Worm (Caenorhabditis elegans) whole organism, young adult: Measurements from ENCODE around the gene mre-11.
A peak's percentile ranks its signal among the peaks of the same experiment; 100 is the strongest.

Source experiments
- C17E4.6 ChIP-seq: fragments of 200-800 bp; sonication (Bioruptor generic); IDR thresholded peaks from 2 replicates; pipeline ENCODE4 v1.3.6; 2022; ENCODE audit warnings: missing genetic modification reagents, missing genetic modification characterization, missing compliant biosample characterization
- F37B4.10 ChIP-seq: fragments of 200-800 bp; sonication (Bioruptor generic); IDR thresholded peaks from 2 replicates; pipeline ENCODE4 v1.3.6; 2022; ENCODE audit warnings: missing genetic modification characterization, missing compliant biosample characterization
- F52B5.7 ChIP-seq: sonication (generic microtip); optimal IDR thresholded peaks from 2 replicates; lab custom pipeline; 2016; ENCODE audit warnings: mild to moderate bottlenecking, missing genetic modification characterization, missing compliant biosample characterization
- K11D2.4 ChIP-seq: fragments of 200-800 bp; sonication (Bioruptor generic); IDR thresholded peaks from 2 replicates; pipeline ENCODE4 v1.3.6; 2022; ENCODE audit warnings: missing genetic modification reagents, missing genetic modification characterization, missing compliant biosample characterization
- K12H6.12 ChIP-seq: fragments of 200-800 bp; sonication (Bioruptor generic); optimal IDR thresholded peaks from 2 replicates; lab custom pipeline; 2018; ENCODE audit warnings: mild to moderate bottlenecking, missing genetic modification characterization, missing compliant biosample characterization
- Y53F4B.3 ChIP-seq: fragments of 200-800 bp; sonication (Bioruptor generic); IDR thresholded peaks from 2 replicates; pipeline ENCODE4 v1.3.6; 2022; ENCODE audit warnings: missing genetic modification reagents, missing genetic modification characterization, missing compliant biosample characterization
- Y53G8AR.9 ChIP-seq: fragments of 200-800 bp; sonication (Bioruptor generic); conservative IDR thresholded peaks from 2 replicates; pipeline ENCODE4 v1.3.6; 2022; ENCODE audit warnings: missing genetic modification reagents, missing genetic modification characterization, missing compliant biosample characterization
- Y95B8A.8 ChIP-seq: fragments of 200-800 bp; sonication (Bioruptor generic); IDR thresholded peaks from 2 replicates; pipeline ENCODE4 v1.3.6; 2022; ENCODE audit warnings: missing genetic modification reagents, missing genetic modification characterization, missing compliant biosample characterization
- aptf-3 ChIP-seq: fragments of 200-800 bp; sonication (Bioruptor generic); IDR thresholded peaks from 2 replicates; pipeline ENCODE4 v1.3.6; 2022; ENCODE audit warnings: missing genetic modification characterization, missing compliant biosample characterization
- attf-5 ChIP-seq: fragments of 200-800 bp; sonication (Bioruptor generic); optimal IDR thresholded peaks from 2 replicates; lab custom pipeline; 2018; ENCODE audit warnings: mild to moderate bottlenecking, missing genetic modification characterization, missing compliant biosample characterization
- cebp-1 ChIP-seq, 2 experiments: fragments of 200-800 bp in 1 of 2; sonication (Bioruptor generic) in 1 of 2; sonication (generic microtip) in 1 of 2; IDR thresholded peaks in 1 of 2; optimal IDR thresholded peaks in 1 of 2; 2 replicates each; pipeline versions ENCODE4 v1.3.6 to Lab custom; 2017 to 2022; ENCODE audit warnings: missing compliant biosample characterization in 2 of 2, missing genetic modification characterization in 2 of 2, mild to moderate bottlenecking in 1 of 2, missing genetic modification reagents in 1 of 2, moderate library complexity in 1 of 2
- ceh-58 ChIP-seq: fragments of 200-800 bp; sonication (Bioruptor generic); IDR thresholded peaks from 2 replicates; pipeline ENCODE4 v1.3.6; 2022; ENCODE audit warnings: missing genetic modification characterization, missing compliant biosample characterization
- ceh-79 ChIP-seq: sonication (generic microtip); optimal IDR thresholded peaks from 2 replicates; lab custom pipeline; 2017; ENCODE audit warnings: mild to moderate bottlenecking, missing genetic modification characterization, missing compliant biosample characterization
- egl-44 ChIP-seq: fragments of 200-800 bp; sonication (Bioruptor generic); IDR thresholded peaks from 2 replicates; pipeline ENCODE4 v1.3.6; 2022; ENCODE audit warnings: missing genetic modification reagents, missing genetic modification characterization, missing compliant biosample characterization
- ets-4 ChIP-seq: fragments of 200-800 bp; sonication (Bioruptor generic); optimal IDR thresholded peaks from 2 replicates; lab custom pipeline; 2018; ENCODE audit warnings: mild to moderate bottlenecking, missing genetic modification characterization, missing compliant biosample characterization
- fkh-3 ChIP-seq: sonication (generic microtip); optimal IDR thresholded peaks from 2 replicates; lab custom pipeline; 2016; ENCODE audit warnings: mild to moderate bottlenecking, missing genetic modification characterization, missing compliant biosample characterization
- gei-17 ChIP-seq: fragments of 200-800 bp; sonication (Bioruptor generic); optimal IDR thresholded peaks from 2 replicates; lab custom pipeline; 2018; ENCODE audit warnings: mild to moderate bottlenecking, missing genetic modification characterization, missing compliant biosample characterization
- lsy-27 ChIP-seq: sonication (generic microtip); optimal IDR thresholded peaks from 2 replicates; lab custom pipeline; 2017; ENCODE audit warnings: missing genetic modification characterization, mild to moderate bottlenecking, missing compliant biosample characterization, antibody characterized with exemption, missing genotype, borderline replicate concordance; ENCODE audit not compliant: insufficient read depth
- madf-6 ChIP-seq: fragments of 200-800 bp; sonication (Bioruptor generic); IDR thresholded peaks from 2 replicates; pipeline ENCODE4 v1.3.6; 2022; ENCODE audit warnings: missing genetic modification reagents, missing genetic modification characterization, missing compliant biosample characterization
- madf-8 ChIP-seq: fragments of 200-800 bp; sonication (Bioruptor generic); conservative IDR thresholded peaks from 2 replicates; pipeline ENCODE4 v1.3.6; 2022; ENCODE audit warnings: missing genetic modification reagents, missing genetic modification characterization, missing compliant biosample characterization
- mcd-1 ChIP-seq: fragments of 200-800 bp; sonication (Bioruptor generic); IDR thresholded peaks from 2 replicates; pipeline ENCODE4 v1.3.6; 2022; ENCODE audit warnings: missing genetic modification reagents, missing genetic modification characterization, missing compliant biosample characterization
- nfya-2 ChIP-seq: fragments of 200-800 bp; sonication (Bioruptor generic); IDR thresholded peaks from 2 replicates; pipeline ENCODE4 v1.3.6; 2022; ENCODE audit warnings: missing genetic modification reagents, missing genetic modification characterization, missing compliant biosample characterization
- nhr-179 ChIP-seq: sonication (generic microtip); optimal IDR thresholded peaks from 2 replicates; lab custom pipeline; 2016; ENCODE audit warnings: mild to moderate bottlenecking, missing genetic modification characterization, missing compliant biosample characterization
- pha-4 ChIP-seq: fragments of 150-350 bp; sonication (generic microtip); optimal IDR thresholded peaks from 2 replicates; lab custom pipeline; 2014; ENCODE audit warnings: missing biosample characterization, missing genetic modification reagents, missing genetic modification characterization
- rcor-1 ChIP-seq: fragments of 200-800 bp; sonication (Bioruptor generic); IDR thresholded peaks from 2 replicates; pipeline ENCODE4 v1.3.6; 2022; ENCODE audit warnings: missing genetic modification reagents, missing genetic modification characterization, missing compliant biosample characterization
- sdz-38 ChIP-seq: sonication (generic microtip); optimal IDR thresholded peaks from 2 replicates; lab custom pipeline; 2016; ENCODE audit warnings: missing genotype, missing genetic modification characterization, missing compliant biosample characterization
- snpc-1.3 ChIP-seq: sonication (generic microtip); optimal IDR thresholded peaks from 2 replicates; lab custom pipeline; 2017; ENCODE audit warnings: missing genetic modification characterization, mild to moderate bottlenecking, missing compliant biosample characterization, antibody characterized with exemption, moderate library complexity, missing genotype, missing genetic modification reagents; ENCODE audit not compliant: insufficient read depth
- tbp1 ChIP-seq: fragments of 200-800 bp; sonication (Bioruptor generic); optimal IDR thresholded peaks from 2 replicates; lab custom pipeline; 2018; ENCODE audit warnings: mild to moderate bottlenecking, missing genetic modification characterization, missing compliant biosample characterization
- zfh-2 ChIP-seq: fragments of 200-800 bp; sonication (Bioruptor generic); conservative IDR thresholded peaks from 2 replicates; pipeline ENCODE4 v1.3.6; 2022; ENCODE audit warnings: missing genetic modification reagents, missing genetic modification characterization, missing compliant biosample characterization
- zim-3 ChIP-seq: sonication (generic microtip); optimal IDR thresholded peaks from 2 replicates; lab custom pipeline; 2017; ENCODE audit warnings: mild to moderate bottlenecking, missing genetic modification characterization, moderate library complexity, missing compliant biosample characterization
- ztf-25 ChIP-seq: fragments of 200-800 bp; sonication (Bioruptor generic); IDR thresholded peaks from 2 replicates; pipeline ENCODE4 v1.3.6; 2022; ENCODE audit warnings: missing genetic modification reagents, missing genetic modification characterization, missing compliant biosample characterization

Gene mre-11

DNA sequence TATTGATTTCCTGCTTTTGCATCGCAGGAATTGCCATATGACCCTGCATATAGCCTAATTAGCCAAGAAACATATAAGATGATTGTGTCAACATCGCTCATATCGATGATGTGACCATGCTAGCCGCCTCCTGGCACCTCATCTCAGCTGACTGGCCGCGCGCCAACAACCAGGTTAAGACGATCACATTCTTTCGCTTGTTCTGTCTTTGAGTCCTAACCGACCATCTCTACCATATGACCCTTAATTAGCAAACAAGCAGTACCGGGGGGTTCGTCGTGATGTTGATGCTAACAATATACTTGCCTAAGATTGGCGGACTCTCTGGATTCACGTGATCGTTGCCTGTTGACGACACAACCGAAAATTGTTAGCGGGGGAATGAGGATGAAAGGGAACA, 14.1 kb downstream of the mre-11 start:
- TF ChIP-seq attf-5 (GFP tag; lab: Kevin White, UChicago) (peak; percentile 17), egl-44 (GFP tag; lab: Robert Waterston, UW) (0 out of 2 replicates have a peak, but pooled peaks have one; percentile 55), madf-6 (GFP tag; lab: Robert Waterston, UW) (0 out of 2 replicates have a peak, but pooled peaks have one; percentile 6), cebp-1 (GFP tag; IDR thresholded peaks at IDR 0.05; lab: Robert Waterston, UW) (no peak), cebp-1 (tag; optimal IDR thresholded peaks at IDR 0.05; lab: Kevin White, UChicago) (peak; percentile 15), zim-3 (tag; lab: Kevin White, UChicago) (no peak)

DNA sequence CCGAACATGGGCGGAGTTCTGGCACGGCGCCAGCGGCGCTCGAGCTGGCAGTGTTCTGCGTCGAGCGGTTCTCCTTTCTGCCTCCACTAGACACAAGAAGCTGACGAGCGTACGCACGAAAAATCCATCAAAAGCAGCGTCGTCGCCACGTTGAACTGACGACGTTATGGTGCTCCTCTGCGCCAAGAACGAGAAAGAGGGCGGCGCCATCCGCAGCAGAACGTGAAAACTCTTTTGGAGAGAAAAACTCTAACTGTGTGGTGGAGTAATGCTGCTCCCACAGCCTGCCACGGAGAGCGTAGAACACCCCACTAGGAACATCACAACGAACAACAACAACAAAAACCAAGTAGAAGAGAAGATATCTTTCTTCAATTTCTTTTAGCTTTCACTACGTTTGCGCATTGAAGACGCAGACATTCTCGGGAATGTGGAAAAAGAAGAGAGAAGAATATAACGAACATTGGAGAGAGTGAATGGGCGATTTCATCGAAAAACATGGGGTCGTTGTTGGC, 14.7 kb downstream of the mre-11 start:
- TF ChIP-seq nhr-179 (tag; lab: Kevin White, UChicago), result no peak
- no peak for TF ChIP-seq rcor-1 (GFP tag; lab: Robert Waterston, UW)
- TF ChIP-seq tbp1, result no peak
- TF ChIP-seq C17E4.6 (GFP tag; lab: Robert Waterston, UW), result no peak
- TF ChIP-seq zfh-2 (GFP tag; lab: Robert Waterston, UW), result peak; percentile 88
- TF ChIP-seq ztf-25 (GFP tag; lab: Robert Waterston, UW), result no peak
- TF ChIP-seq sdz-38 (tag; lab: Kevin White, UChicago), result no peak
- peak; percentile 73 for TF ChIP-seq K12H6.12 (tag; lab: Kevin White, UChicago)
- 0 out of 2 replicates have a peak, but pooled peaks have one; percentile 26 for TF ChIP-seq mcd-1
- TF ChIP-seq Y53F4B.3 (GFP tag; lab: Robert Waterston, UW), result no peak
- TF ChIP-seq aptf-3 (GFP tag; lab: Robert Waterston, UW), result no peak
- no peak for TF ChIP-seq K11D2.4 (GFP tag; lab: Robert Waterston, UW)
- 0 out of 2 replicates have a peak, but pooled peaks have one; percentile 24 for TF ChIP-seq F37B4.10

DNA sequence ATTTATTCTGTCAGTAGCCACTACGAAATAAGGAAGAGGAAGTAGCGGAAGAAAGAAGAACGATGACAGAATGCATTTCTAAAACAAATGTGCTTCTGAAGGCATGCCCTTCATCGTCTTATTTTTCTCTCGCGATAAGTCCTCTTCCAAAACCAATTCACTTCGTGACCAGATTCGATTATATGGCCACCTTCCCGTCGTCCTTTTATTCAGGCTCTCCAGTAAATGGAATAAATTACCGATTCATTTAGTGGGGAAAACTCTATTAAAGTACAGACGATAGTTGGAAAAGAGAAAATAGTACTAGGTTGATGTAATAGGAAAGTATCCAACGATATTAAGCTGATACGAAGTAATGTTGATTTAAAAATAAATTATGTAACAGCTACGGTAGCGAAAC, 15.4 kb downstream of the mre-11 start:
- no peak for TF ChIP-seq pha-4 (tag; lab: Kevin White, UChicago)
- no peak for TF ChIP-seq lsy-27 (tag; lab: Kevin White, UChicago)
- TF ChIP-seq gei-17, result no peak
- TF ChIP-seq Y53G8AR.9 (GFP tag; lab: Robert Waterston, UW), result no peak
- no peak for TF ChIP-seq madf-8 (GFP tag; lab: Robert Waterston, UW)
- no peak for TF ChIP-seq fkh-3 (tag; lab: Kevin White, UChicago)

DNA sequence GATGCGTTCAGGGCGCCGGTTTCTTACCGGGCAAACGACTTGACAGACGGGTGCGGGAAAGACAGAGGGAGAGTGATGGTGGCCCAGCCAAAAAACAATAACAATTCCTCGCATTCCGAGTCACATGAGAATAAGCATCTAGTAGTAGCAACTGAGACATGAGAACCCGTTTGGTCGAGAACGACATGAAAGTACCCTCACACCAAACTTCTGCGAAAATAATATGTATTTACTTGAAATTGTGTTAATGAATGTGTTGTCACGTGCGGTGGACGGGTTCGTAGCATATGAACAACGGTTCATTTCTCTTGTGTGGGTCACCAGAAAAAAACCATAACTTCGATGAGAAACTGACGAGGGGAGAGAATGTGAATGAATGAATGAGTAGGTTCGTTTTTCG, 15.8 kb downstream of the mre-11 start:
- TF ChIP-seq ceh-58 (GFP tag; lab: Robert Waterston, UW), result no peak
- TF ChIP-seq snpc-1.3, result no peak

DNA sequence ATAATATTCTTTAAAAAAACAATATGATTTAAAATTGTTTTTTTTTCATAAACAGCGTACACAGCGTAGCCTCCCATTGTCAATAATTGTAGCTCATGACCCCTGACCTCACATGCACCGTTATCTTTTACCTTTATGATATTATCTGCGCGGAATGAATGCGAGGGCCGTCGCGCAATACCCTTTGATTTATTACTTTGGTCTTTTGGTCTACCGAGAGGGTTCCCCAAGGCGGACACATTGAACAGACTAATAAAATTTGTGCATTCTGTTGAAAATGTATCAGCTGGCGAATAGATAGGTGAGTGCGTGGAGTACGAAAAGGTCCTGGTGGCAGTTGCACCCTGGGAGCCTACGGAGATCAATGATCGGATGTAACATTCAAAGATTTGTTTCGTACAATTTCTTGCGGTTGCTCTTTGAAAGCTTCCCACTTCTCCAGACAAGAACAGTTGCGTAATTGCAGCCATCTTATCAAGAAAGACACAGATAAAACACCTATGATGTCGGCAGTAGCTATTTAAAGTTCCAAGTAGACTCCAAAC, 16.3 kb downstream of the mre-11 start:
- TF ChIP-seq ets-4 (GFP tag; lab: Kevin White, UChicago) (no peak), F52B5.7 (no peak), ceh-79 (tag; lab: Kevin White, UChicago) (no peak), Y95B8A.8 (GFP tag; lab: Robert Waterston, UW) (no peak), nfya-2 (GFP tag; lab: Robert Waterston, UW) (no peak)
